Fruit fly (Drosophila melanogaster): ENCODE data around the gene Nep1.

The Nep1 gene

dm6 chrX:6097578-6097977 is 6.6 kb downstream of the Nep1 start (continued):
- TF ChIP-seq CG16815 (GFP tag; optimal IDR thresholded peaks at IDR 0.05), result peak; percentile 55
- TF ChIP-seq bab2 (GFP tag; optimal IDR thresholded peaks at IDR 0.05), result peak; percentile 74
- TF ChIP-seq H2.0 (GFP tag; IDR thresholded peaks at IDR 0.05), result peak; percentile 87
- TF ChIP-seq Atf-2 (GFP tag; optimal IDR thresholded peaks at IDR 0.05), result peak; percentile 70
- peak; percentile 13 for TF ChIP-seq TFAM (GFP tag; optimal IDR thresholded peaks at IDR 0.05)
- no peak for TF ChIP-seq nerfin-2 (GFP tag; IDR thresholded peaks at IDR 0.05; ENCODE audit: partially characterized antibody)
- peak; percentile 81 for TF ChIP-seq CG32767 (GFP tag; IDR thresholded peaks at IDR 0.05)
- TF ChIP-seq CG7556 (GFP tag; optimal IDR thresholded peaks at IDR 0.05), result peak; percentile 77
- TF ChIP-seq pan (optimal IDR thresholded peaks at IDR 0.05), result no peak
- peak in 1 of 2 experiments; percentile 95 for TF ChIP-seq pan (GFP tag; optimal IDR thresholded peaks at IDR 0.05 in 1 of 2, IDR thresholded peaks at IDR 0.05 in 1 of 2)
- TF ChIP-seq HLH3B (GFP tag; IDR thresholded peaks at IDR 0.05), result peak; percentile 93
- TF ChIP-seq CG10654 (GFP tag; optimal IDR thresholded peaks at IDR 0.05), result peak; percentile 76
- peak; percentile 91 for TF ChIP-seq Rfx (GFP tag; IDR thresholded peaks at IDR 0.05)
- no peak for TF ChIP-seq br (optimal IDR thresholded peaks at IDR 0.05)
- TF ChIP-seq CG4854 (GFP tag; optimal IDR thresholded peaks at IDR 0.05), result peak; percentile 59
- TF ChIP-seq Opbp (GFP tag; IDR thresholded peaks at IDR 0.05; ENCODE audit: partially characterized antibody), result 0 out of 3 replicates have a peak, but pooled peaks have one; percentile 28
- TF ChIP-seq CG16813 (GFP tag; IDR thresholded peaks at IDR 0.05; ENCODE audit: partially characterized antibody), result 0 out of 3 replicates have a peak, but pooled peaks have one; percentile 14
- TF ChIP-seq grau (tag; optimal IDR thresholded peaks at IDR 0.05), result peak; percentile 73
- TF ChIP-seq chif (GFP tag; optimal IDR thresholded peaks at IDR 0.05), result peak; percentile 76 to 78
- peak; percentile 70 for TF ChIP-seq Mes4 (GFP tag; optimal IDR thresholded peaks at IDR 0.05)
- peak; percentile 9 for TF ChIP-seq emc (GFP tag; optimal IDR thresholded peaks at IDR 0.05)
- peak; percentile 47 for TF ChIP-seq CG10462 (GFP tag; optimal IDR thresholded peaks at IDR 0.05)
- peak; percentile 70 for TF ChIP-seq Dad (GFP tag; optimal IDR thresholded peaks at IDR 0.05)
- peak; percentile 82 for TF ChIP-seq pb (GFP tag; optimal IDR thresholded peaks at IDR 0.05)
- peak; percentile 64 for TF ChIP-seq cato (GFP tag; optimal IDR thresholded peaks at IDR 0.05; ENCODE audit: borderline replicate concordance)
- peak; percentile 37 for TF ChIP-seq vfl (GFP tag; optimal IDR thresholded peaks at IDR 0.05)
- peak; percentile 69 for TF ChIP-seq D19A (tag; optimal IDR thresholded peaks at IDR 0.05)
- peak; percentile 76; the same call in 2 of the 3 replicates for TF ChIP-seq sr (GFP tag; IDR thresholded peaks at IDR 0.05)
- TF ChIP-seq Dek (tag; optimal IDR thresholded peaks at IDR 0.05), result peak; percentile 46
- TF ChIP-seq CG15601 (tag; optimal IDR thresholded peaks at IDR 0.05), result peak; percentile 41
- peak; percentile 72 for TF ChIP-seq CG18764 (GFP tag; optimal IDR thresholded peaks at IDR 0.05)
- peak; percentile 82 for TF ChIP-seq HHEX (GFP tag; optimal IDR thresholded peaks at IDR 0.05)
- peak; percentile 67 for TF ChIP-seq E2f2 (GFP tag; IDR thresholded peaks at IDR 0.05)
- TF ChIP-seq CG8765 (GFP tag; IDR thresholded peaks at IDR 0.05), result peak; percentile 78
- TF ChIP-seq Hmr (GFP tag; optimal IDR thresholded peaks at IDR 0.05), result peak; percentile 83
- peak; percentile 86 for TF ChIP-seq mam (GFP tag; optimal IDR thresholded peaks at IDR 0.05)
- TF ChIP-seq CG7839 (tag; optimal IDR thresholded peaks at IDR 0.05), result peak; percentile 88
- TF ChIP-seq Side (GFP tag; optimal IDR thresholded peaks at IDR 0.05), result peak; percentile 76
- TF ChIP-seq Fer2 (tag; optimal IDR thresholded peaks at IDR 0.05), result no peak
- no peak for TF ChIP-seq Dfd (GFP tag; optimal IDR thresholded peaks at IDR 0.05)
- TF ChIP-seq CG9876 (GFP tag; optimal IDR thresholded peaks at IDR 0.05), result peak; percentile 57
- TF ChIP-seq CG14710 (tag; optimal IDR thresholded peaks at IDR 0.05), result peak; percentile 44
- peak; percentile 78; the same call in 1 of the 2 replicates for TF ChIP-seq al (GFP tag; IDR thresholded peaks at IDR 0.05)
- peak; percentile 65 for TF ChIP-seq Chrac-16 (GFP tag; optimal IDR thresholded peaks at IDR 0.05)
- peak; percentile 84 for TF ChIP-seq Rx (GFP tag; IDR thresholded peaks at IDR 0.05)
- no peak for TF ChIP-seq CG15696 (tag; optimal IDR thresholded peaks at IDR 0.05)
- TF ChIP-seq CG1233 (GFP tag; optimal IDR thresholded peaks at IDR 0.05), result peak; percentile 73
- peak; percentile 63 for TF ChIP-seq tx (GFP tag; optimal IDR thresholded peaks at IDR 0.05)
- no peak for TF ChIP-seq hbn (GFP tag; IDR thresholded peaks at IDR 0.05; ENCODE audit: partially characterized antibody)
- TF ChIP-seq zen (tag; optimal IDR thresholded peaks at IDR 0.05), result peak; percentile 62
- TF ChIP-seq zf30C (GFP tag; optimal IDR thresholded peaks at IDR 0.05), result no peak
